Fruit fly (Drosophila melanogaster) whole organism, embryonic: ENCODE results near the gene Sec5.

ENCODE experiments used
- ATbp ChIP-seq: fragments of 200-800 bp; sonication (Bioruptor generic); optimal IDR thresholded peaks from 2 replicates; lab custom pipeline; 2017; ENCODE audit warnings: missing biosample characterization, mild to moderate bottlenecking, missing genetic modification characterization, missing genetic modification reagents
- Adf1 ChIP-seq: fragments of 200-800 bp; sonication (Bioruptor generic); IDR thresholded peaks from 2 replicates; pipeline ENCODE4 v1.3.6; 2022; ENCODE audit warnings: missing biosample characterization, missing genetic modification characterization
- CG10959 ChIP-seq: fragments of 200-800 bp; sonication (Bioruptor generic); IDR thresholded peaks from 2 replicates; pipeline ENCODE4 v1.3.6; 2022; ENCODE audit warnings: missing biosample characterization, missing genetic modification characterization
- CG11247 ChIP-seq: fragments of 200-800 bp; sonication (Bioruptor generic); IDR thresholded peaks from 2 replicates; pipeline ENCODE4 v1.3.6; 2022; ENCODE audit warnings: missing biosample characterization, missing genetic modification characterization
- CG11696 ChIP-seq: fragments of 200-800 bp; sonication (Bioruptor generic); IDR thresholded peaks from 2 replicates; pipeline ENCODE4 v1.3.6; 2022; ENCODE audit warnings: missing biosample characterization, missing genetic modification characterization
- CG12104 ChIP-seq: fragments of 200-800 bp; sonication (Bioruptor generic); optimal IDR thresholded peaks from 3 replicates; lab custom pipeline; 2016; ENCODE audit warnings: missing biosample characterization, missing genetic modification characterization
- CG12942 ChIP-seq: fragments of 200-800 bp; sonication (Bioruptor generic); optimal IDR thresholded peaks from 3 replicates; lab custom pipeline; 2016; ENCODE audit warnings: missing biosample characterization, missing genetic modification characterization
- CG16779 ChIP-seq: fragments of 200-800 bp; sonication (Bioruptor generic); IDR thresholded peaks from 2 replicates; pipeline ENCODE4 v1.3.6; 2022; ENCODE audit warnings: missing biosample characterization, missing genetic modification characterization
- CG17328 ChIP-seq: fragments of 200-800 bp; sonication (Bioruptor generic); IDR thresholded peaks from 2 replicates; pipeline ENCODE4 v1.3.6; 2022; ENCODE audit warnings: missing biosample characterization, missing genetic modification characterization
- CG17361 ChIP-seq: fragments of 200-800 bp; sonication (Bioruptor generic); IDR thresholded peaks from 3 replicates; pipeline ENCODE4 v1.3.6; 2022; ENCODE audit warnings: missing biosample characterization, missing genetic modification characterization
- CG18262 ChIP-seq: fragments of 200-800 bp; optimal IDR thresholded peaks from 3 replicates; lab custom pipeline; 2019; ENCODE audit warnings: missing biosample characterization, mild to moderate bottlenecking, missing genetic modification characterization, moderate library complexity
- CG2889 ChIP-seq: fragments of 200-800 bp; sonication (Bioruptor generic); IDR thresholded peaks from 3 replicates; pipeline ENCODE4 v1.3.6; 2022; ENCODE audit warnings: missing biosample characterization, missing genetic modification characterization
- CG34376 ChIP-seq: fragments of 200-800 bp; sonication (Bioruptor generic); optimal IDR thresholded peaks from 2 replicates; lab custom pipeline; 2018; ENCODE audit warnings: missing biosample characterization, mild to moderate bottlenecking, missing genetic modification characterization
- CG3847 ChIP-seq: fragments of 200-800 bp; sonication (Bioruptor generic); IDR thresholded peaks from 2 replicates; pipeline ENCODE4 v1.3.6; 2022; ENCODE audit warnings: missing biosample characterization, missing genetic modification characterization
- CG4328 ChIP-seq: fragments of 200-800 bp; sonication (Bioruptor generic); optimal IDR thresholded peaks from 3 replicates; lab custom pipeline; 2017; ENCODE audit warnings: missing biosample characterization, missing genetic modification reagents, missing genetic modification characterization
- CG6791 ChIP-seq: fragments of 200-800 bp; sonication (Bioruptor generic); IDR thresholded peaks from 3 replicates; pipeline ENCODE4 v1.3.6; 2022; ENCODE audit warnings: missing biosample characterization, missing genetic modification characterization; ENCODE audit not compliant: partially characterized antibody
- CG7745 ChIP-seq: fragments of 200-800 bp; sonication (Bioruptor generic); optimal IDR thresholded peaks from 2 replicates; lab custom pipeline; 2018; ENCODE audit warnings: missing biosample characterization, mild to moderate bottlenecking, missing genetic modification characterization, moderate library complexity
- D ChIP-seq, 2 experiments: fragments of 200-800 bp in 1 of 2; fragments of >200 bp in 1 of 2; sonication (Bioruptor generic) in 1 of 2; optimal IDR thresholded peaks; 2 replicates in 1 of 2; 3 replicates in 1 of 2; lab custom pipeline; 2017; ENCODE audit warnings: mild to moderate bottlenecking in 1 of 2, missing biosample characterization in 1 of 2, missing genetic modification characterization in 1 of 2, missing genetic modification reagents in 1 of 2
- Dbx ChIP-seq: fragments of 200-800 bp; sonication (Bioruptor generic); IDR thresholded peaks from 3 replicates; pipeline ENCODE4 v1.3.6; 2022; ENCODE audit warnings: missing biosample characterization, missing genetic modification characterization
- Deaf1 ChIP-seq: fragments of 200-800 bp; optimal IDR thresholded peaks from 3 replicates; lab custom pipeline; 2019; ENCODE audit warnings: missing biosample characterization, mild to moderate bottlenecking, missing genetic modification characterization, moderate library complexity
- Dek ChIP-seq: fragments of 200-800 bp; sonication (Bioruptor generic); optimal IDR thresholded peaks from 3 replicates; lab custom pipeline; 2019; ENCODE audit warnings: missing biosample characterization, mild to moderate bottlenecking, missing genetic modification characterization, moderate library complexity
- Dref ChIP-seq: fragments of 200-800 bp; sonication (Bioruptor generic); IDR thresholded peaks from 2 replicates; pipeline ENCODE4 v1.3.6; 2022; ENCODE audit warnings: missing biosample characterization, missing genetic modification characterization
- Ets97D ChIP-seq: fragments of 200-800 bp; sonication (Bioruptor generic); optimal IDR thresholded peaks from 3 replicates; lab custom pipeline; 2016; ENCODE audit warnings: missing biosample characterization, missing genetic modification characterization
- Hey ChIP-seq: fragments of 200-800 bp; sonication (Bioruptor generic); optimal IDR thresholded peaks from 3 replicates; lab custom pipeline; 2018; ENCODE audit warnings: missing biosample characterization, mild to moderate bottlenecking, missing genetic modification characterization
- Lpt ChIP-seq: fragments of >200 bp; optimal IDR thresholded peaks from 2 replicates; lab custom pipeline; 2018; ENCODE audit warnings: missing biosample characterization, missing genetic modification characterization
- Mad ChIP-seq: fragments of 200-800 bp; sonication (Bioruptor generic); optimal IDR thresholded peaks from 2 replicates; lab custom pipeline; 2016; ENCODE audit warnings: missing biosample characterization, missing genetic modification characterization
- PHDP ChIP-seq: fragments of 200-800 bp; sonication (Bioruptor generic); optimal IDR thresholded peaks from 3 replicates; lab custom pipeline; 2018; ENCODE audit warnings: missing biosample characterization, mild to moderate bottlenecking, missing genetic modification characterization, moderate library complexity
- Pdp1 ChIP-seq, 2 experiments: fragments of 200-800 bp; sonication (Bioruptor generic); optimal IDR thresholded peaks; 3 replicates each; lab custom pipeline; 2016; ENCODE audit warnings: missing biosample characterization in 2 of 2, missing genetic modification characterization in 2 of 2, mild to moderate bottlenecking in 1 of 2, moderate library complexity in 1 of 2
- Ptx1 ChIP-seq: fragments of 200-800 bp; sonication (Bioruptor generic); IDR thresholded peaks from 2 replicates; pipeline ENCODE4 v1.3.6; 2022; ENCODE audit warnings: missing biosample characterization, missing genetic modification characterization
- Taf1 ChIP-seq: fragments of 200-800 bp; sonication (Bioruptor generic); IDR thresholded peaks from 2 replicates; pipeline ENCODE4 v1.3.6; 2022; ENCODE audit warnings: missing biosample characterization, missing genetic modification characterization
- al ChIP-seq: fragments of 200-800 bp; sonication (Bioruptor generic); IDR thresholded peaks from 2 replicates; pipeline ENCODE4 v1.3.6; 2022; ENCODE audit warnings: missing biosample characterization, missing genetic modification characterization
- ci ChIP-seq: fragments of 200-800 bp; sonication (Bioruptor generic); IDR thresholded peaks from 3 replicates; pipeline ENCODE4 v1.3.6; 2022; ENCODE audit warnings: missing biosample characterization, missing genetic modification characterization
- croc ChIP-seq: fragments of 200-800 bp; sonication (Bioruptor generic); conservative IDR thresholded peaks from 3 replicates; pipeline ENCODE4 v1.3.6; 2022; ENCODE audit warnings: missing biosample characterization, missing genetic modification characterization
- dan ChIP-seq: fragments of 200-800 bp; sonication (Bioruptor generic); IDR thresholded peaks from 2 replicates; pipeline ENCODE4 v1.3.6; 2022; ENCODE audit warnings: missing biosample characterization, missing genetic modification characterization
- danr ChIP-seq: fragments of 200-800 bp; sonication (Bioruptor generic); IDR thresholded peaks from 2 replicates; pipeline ENCODE4 v1.3.6; 2022; ENCODE audit warnings: missing biosample characterization, missing genetic modification characterization
- dmrt11E ChIP-seq: fragments of 200-800 bp; sonication (Bioruptor generic); optimal IDR thresholded peaks from 3 replicates; lab custom pipeline; 2018; ENCODE audit warnings: missing biosample characterization, mild to moderate bottlenecking, missing genetic modification characterization, moderate library complexity
- esg ChIP-seq: fragments of 200-800 bp; sonication (Bioruptor generic); conservative IDR thresholded peaks from 2 replicates; pipeline ENCODE4 v1.3.6; 2022; ENCODE audit warnings: missing biosample characterization, missing genetic modification characterization
- gfzf ChIP-seq: fragments of 200-800 bp; sonication (Bioruptor generic); optimal IDR thresholded peaks from 2 replicates; lab custom pipeline; 2016; ENCODE audit warnings: missing biosample characterization, mild to moderate bottlenecking, missing genetic modification characterization, moderate library complexity
- grau ChIP-seq: fragments of 200-800 bp; optimal IDR thresholded peaks from 3 replicates; lab custom pipeline; 2019; ENCODE audit warnings: missing biosample characterization, mild to moderate bottlenecking, missing genetic modification characterization, moderate library complexity
- grn ChIP-seq: fragments of 200-800 bp; sonication (Bioruptor generic); optimal IDR thresholded peaks from 3 replicates; lab custom pipeline; 2017; ENCODE audit warnings: missing biosample characterization, missing genetic modification characterization
- gro ChIP-seq: fragments of 200-800 bp; sonication (Bioruptor generic); optimal IDR thresholded peaks from 2 replicates; lab custom pipeline; 2016; ENCODE audit warnings: missing biosample characterization, missing genetic modification characterization
- insv ChIP-seq, 2 experiments: fragments of 200-800 bp; sonication (Bioruptor generic); optimal IDR thresholded peaks; 3 replicates each; lab custom pipeline; 2016 to 2018; ENCODE audit warnings: missing biosample characterization in 2 of 2, missing genetic modification characterization in 2 of 2
- jing ChIP-seq: fragments of 200-800 bp; sonication (Bioruptor generic); optimal IDR thresholded peaks from 2 replicates; lab custom pipeline; 2018; ENCODE audit warnings: missing biosample characterization, mild to moderate bottlenecking, missing genetic modification characterization
- lilli ChIP-seq: fragments of 200-800 bp; sonication (Bioruptor generic); optimal IDR thresholded peaks from 3 replicates; lab custom pipeline; 2016; ENCODE audit warnings: missing biosample characterization, missing genetic modification characterization
- lola ChIP-seq, 3 experiments: fragments of >200 bp in 2 of 3; fragments of 200-800 bp in 1 of 3; sonication (Bioruptor generic) in 1 of 3; optimal IDR thresholded peaks; 2 replicates each; lab custom pipeline; 2017 to 2019; ENCODE audit warnings: missing biosample characterization in 3 of 3, missing genetic modification characterization in 3 of 3, mild to moderate bottlenecking in 1 of 3, moderate library complexity in 1 of 3
- pzg ChIP-seq: fragments of 200-800 bp; sonication (Bioruptor generic); optimal IDR thresholded peaks from 3 replicates; lab custom pipeline; 2018; ENCODE audit warnings: missing biosample characterization, mild to moderate bottlenecking, missing genetic modification characterization, moderate library complexity
- salm ChIP-seq: fragments of 200-800 bp; sonication (Bioruptor generic); optimal IDR thresholded peaks from 2 replicates; lab custom pipeline; 2018; ENCODE audit warnings: missing biosample characterization, mild to moderate bottlenecking, missing genetic modification characterization
- shn ChIP-seq: fragments of 200-800 bp; sonication (Bioruptor generic); optimal IDR thresholded peaks from 3 replicates; lab custom pipeline; 2016; ENCODE audit warnings: missing biosample characterization, missing genetic modification characterization
- vnd ChIP-seq: fragments of 200-800 bp; sonication (Bioruptor generic); IDR thresholded peaks from 3 replicates; pipeline ENCODE4 v1.3.6; 2022; ENCODE audit warnings: missing biosample characterization, missing genetic modification characterization; ENCODE audit not compliant: partially characterized antibody
- zen ChIP-seq: fragments of 200-800 bp; sonication (Bioruptor generic); optimal IDR thresholded peaks from 3 replicates; lab custom pipeline; 2018; ENCODE audit warnings: missing biosample characterization, mild to moderate bottlenecking, missing genetic modification characterization, moderate library complexity
- zf30C ChIP-seq: fragments of 200-800 bp; sonication (Bioruptor generic); optimal IDR thresholded peaks from 3 replicates; lab custom pipeline; 2018; ENCODE audit warnings: missing biosample characterization, mild to moderate bottlenecking, missing genetic modification characterization

Sec5 gene

DNA sequence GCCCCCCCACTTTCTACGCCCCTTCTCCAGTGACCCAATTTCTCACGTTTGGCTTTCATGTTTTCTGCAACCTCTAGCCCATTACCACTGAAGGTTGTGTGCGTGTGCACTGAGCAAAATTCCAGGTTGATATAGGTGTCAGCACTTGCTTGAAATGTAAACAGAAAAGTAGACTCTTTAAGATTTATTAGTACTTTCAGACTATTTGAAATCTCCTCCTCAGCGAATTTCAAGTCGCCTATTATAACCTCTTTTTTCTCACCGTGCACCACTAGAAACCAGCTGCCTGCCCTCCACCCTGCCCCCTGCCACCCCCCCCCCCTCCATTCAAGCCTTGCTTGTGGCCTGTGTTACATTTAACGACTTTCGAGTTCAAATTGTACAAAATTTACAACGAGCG is 22.0 kb upstream of the Sec5 start (continued):
- TF ChIP-seq gro (GFP tag; lab: Kevin White, UChicago) (no peak), PHDP (tag; lab: Kevin White, UChicago) (peak; percentile 12), D (optimal IDR thresholded peaks at IDR 0.05; lab: Kevin White, UChicago) (no peak), D (GFP tag; optimal IDR thresholded peaks at IDR 0.05; lab: Kevin White, UChicago) (peak; percentile 45), CG10959 (GFP tag; lab: Robert Waterston, UW) (peak; percentile 64), Ets97D (GFP tag; lab: Kevin White, UChicago) (no peak), jing (GFP tag; lab: Kevin White, UChicago) (no peak), CG7745 (tag; lab: Kevin White, UChicago) (no peak), gfzf (no peak), grn (no peak), dmrt11E (peak; percentile 60), ATbp (GFP tag; lab: Kevin White, UChicago) (peak; percentile 47), Lpt (no peak), CG4328 (GFP tag; lab: Kevin White, UChicago) (no peak), CG12942 (GFP tag; lab: Kevin White, UChicago) (no peak), danr (GFP tag; lab: Robert Waterston, UW) (0 out of 2 replicates have a peak, but pooled peaks have one; percentile 24), Hey (tag; lab: Kevin White, UChicago) (no peak), esg (GFP tag; lab: Robert Waterston, UW) (peak; percentile 34), CG17361 (GFP tag; lab: Robert Waterston, UW) (peak; percentile 49; the same call in 1 of the 3 replicates), grau (tag; lab: Kevin White, UChicago) (peak; percentile 41), Dbx (no peak), croc (peak; percentile 57), CG6791 (GFP tag; lab: Robert Waterston, UW) (no peak), Dek (tag; lab: Kevin White, UChicago) (no peak), CG3847 (GFP tag; lab: Robert Waterston, UW) (no peak; the same call in 1 of the 2 replicates), salm (tag; lab: Kevin White, UChicago) (no peak), vnd (GFP tag; lab: Robert Waterston, UW) (no peak), CG16779 (GFP tag; lab: Robert Waterston, UW) (no peak), shn (GFP tag; lab: Kevin White, UChicago) (no peak), CG11247 (no peak), lilli (GFP tag; lab: Kevin White, UChicago) (no peak), Dref (GFP tag; lab: Robert Waterston, UW) (no peak), Ptx1 (peak; percentile 60), al (GFP tag; lab: Robert Waterston, UW) (no peak), insv (GFP tag; optimal IDR thresholded peaks at IDR 0.05; lab: Kevin White, UChicago) (no peak), CG18262 (tag; lab: Kevin White, UChicago) (peak; percentile 60), CG17328 (GFP tag; lab: Robert Waterston, UW) (peak; percentile 72), Mad (GFP tag; lab: Kevin White, UChicago) (no peak), pzg (GFP tag; lab: Kevin White, UChicago) (no peak), zen (no peak), zf30C (no peak), lola (GFP tag; optimal IDR thresholded peaks at IDR 0.05; lab: Kevin White, UChicago) (peak in 1 of 3 experiments; percentile 49), Deaf1 (tag; lab: Kevin White, UChicago) (no peak), CG11696 (GFP tag; lab: Robert Waterston, UW) (peak; percentile 24; the same call in 1 of the 2 replicates), ci (peak; percentile 75; the same call in 2 of the 3 replicates), Adf1 (GFP tag; lab: Robert Waterston, UW) (no peak), dan (peak; percentile 9; the same call in 1 of the 2 replicates), CG12104 (GFP tag; lab: Kevin White, UChicago) (no peak), CG34376 (GFP tag; lab: Kevin White, UChicago) (no peak), CG2889 (GFP tag; lab: Robert Waterston, UW) (no peak), Taf1 (GFP tag; lab: Robert Waterston, UW) (no peak), Pdp1 (GFP tag; optimal IDR thresholded peaks at IDR 0.05; lab: Kevin White, UChicago) (peak in 1 of 2 experiments; percentile 33)
